1 fruit fly cellular context compared by ENCODE assay signal in genomic region chr3L:21509488-21510122, dm6.
A peak's percentile ranks its signal among the peaks of the same experiment; 100 is the strongest.
TF ChIP-seq lines count a peak whose summit lies in the region.

No protein-coding gene starts in this region.

TF ChIP-seq in whole organism, embryonic, 481 proteins besides CTCF, POLR2A, EP300 and RAD21 (continued from another document and continues in another):
- TF ChIP-seq Spps (tag; optimal IDR thresholded peaks at IDR 0.05; lab: Kevin White, UChicago) (no peak), CG6791 (GFP tag; IDR thresholded peaks at IDR 0.05; lab: Robert Waterston, UW; ENCODE audit: partially characterized antibody) (0 out of 3 replicates have a peak, but pooled peaks have one; percentile 26), vnd (GFP tag; IDR thresholded peaks at IDR 0.05; lab: Robert Waterston, UW; ENCODE audit: partially characterized antibody) (no peak), Fer1 (GFP tag; optimal IDR thresholded peaks at IDR 0.05; lab: Kevin White, UChicago) (peak; percentile 39), Taf1 (GFP tag; IDR thresholded peaks at IDR 0.05; lab: Robert Waterston, UW) (no peak), dm (GFP tag; optimal IDR thresholded peaks at IDR 0.05; lab: Kevin White, UChicago) (no peak), Bteb2 (GFP tag; optimal IDR thresholded peaks at IDR 0.05; lab: Kevin White, UChicago) (no peak), Scr (GFP tag; IDR thresholded peaks at IDR 0.05; lab: Robert Waterston, UW; ENCODE audit: partially characterized antibody) (no peak), Sry-β (GFP tag; optimal IDR thresholded peaks at IDR 0.05; lab: Kevin White, UChicago) (no peak), psq (GFP tag; optimal IDR thresholded peaks at IDR 0.05; lab: Kevin White, UChicago) (no peak), CG8478 (optimal IDR thresholded peaks at IDR 0.05; lab: Kevin White, UChicago) (no peak), ssp (GFP tag; IDR thresholded peaks at IDR 0.05; lab: Robert Waterston, UW) (no peak), CG9215 (GFP tag; IDR thresholded peaks at IDR 0.05; lab: Robert Waterston, UW) (no peak), ci (GFP tag; IDR thresholded peaks at IDR 0.05; lab: Robert Waterston, UW) (peak; percentile 71; the same call in 2 of the 3 replicates), nom (GFP tag; optimal IDR thresholded peaks at IDR 0.05; lab: Kevin White, UChicago) (peak; percentile 23), Gug (GFP tag; IDR thresholded peaks at IDR 0.05; lab: Robert Waterston, UW) (peak; percentile 41; the same call in 1 of the 4 replicates), pum (GFP tag; optimal IDR thresholded peaks at IDR 0.05; lab: Kevin White, UChicago) (peak; percentile 8), CG14441 (GFP tag; IDR thresholded peaks at IDR 0.05; lab: Robert Waterston, UW) (no peak), CG11560 (tag; IDR thresholded peaks at IDR 0.05; lab: Robert Waterston, UW) (no peak), pan (optimal IDR thresholded peaks at IDR 0.05; lab: Kevin White, UChicago) (no peak), pan (GFP tag; optimal IDR thresholded peaks at IDR 0.05 in 1 of 2, IDR thresholded peaks at IDR 0.05 in 1 of 2) (no peak), CG15479 (GFP tag; optimal IDR thresholded peaks at IDR 0.05; lab: Kevin White, UChicago) (no peak), al (GFP tag; IDR thresholded peaks at IDR 0.05; lab: Robert Waterston, UW) (no peak), Ada2b (GFP tag; IDR thresholded peaks at IDR 0.05; lab: Robert Waterston, UW) (peak; percentile 24; the same call in 1 of the 2 replicates), CG7745 (tag; optimal IDR thresholded peaks at IDR 0.05; lab: Kevin White, UChicago) (peak; percentile 37), fu2 (GFP tag; optimal IDR thresholded peaks at IDR 0.05; lab: Kevin White, UChicago) (peak; percentile 19), CHES-1-like (GFP tag; optimal IDR thresholded peaks at IDR 0.05; lab: Kevin White, UChicago) (no peak), CG32532 (GFP tag; IDR thresholded peaks at IDR 0.05; lab: Robert Waterston, UW) (0 out of 2 replicates have a peak, but pooled peaks have one; percentile 23), CG10543 (GFP tag; optimal IDR thresholded peaks at IDR 0.05; lab: Kevin White, UChicago) (no peak), PHDP (tag; optimal IDR thresholded peaks at IDR 0.05; lab: Kevin White, UChicago) (peak; percentile 67), CG11456 (GFP tag; IDR thresholded peaks at IDR 0.05; lab: Robert Waterston, UW) (0 out of 3 replicates have a peak, but pooled peaks have one; percentile 7), CG8089 (GFP tag; optimal IDR thresholded peaks at IDR 0.05; lab: Kevin White, UChicago) (no peak), Opbp (GFP tag; IDR thresholded peaks at IDR 0.05; lab: Robert Waterston, UW; ENCODE audit: partially characterized antibody) (no peak), CG6272 (GFP tag; IDR thresholded peaks at IDR 0.05; lab: Robert Waterston, UW) (no peak), CG2120 (GFP tag; optimal IDR thresholded peaks at IDR 0.05; lab: Kevin White, UChicago) (peak; percentile 73), Bgb (GFP tag; IDR thresholded peaks at IDR 0.05; lab: Robert Waterston, UW; ENCODE audit: partially characterized antibody) (no peak), CG31441 (GFP tag; IDR thresholded peaks at IDR 0.05; lab: Robert Waterston, UW) (no peak; the same call in 1 of the 2 replicates), CG4404 (GFP tag; IDR thresholded peaks at IDR 0.05; lab: Robert Waterston, UW) (no peak), gcm (GFP tag; optimal IDR thresholded peaks at IDR 0.05; lab: Kevin White, UChicago) (no peak), CG7987 (GFP tag; optimal IDR thresholded peaks at IDR 0.05; lab: Kevin White, UChicago) (no peak), CG10654 (GFP tag; optimal IDR thresholded peaks at IDR 0.05; lab: Kevin White, UChicago) (no peak), CG3838 (GFP tag; optimal IDR thresholded peaks at IDR 0.05; lab: Kevin White, UChicago) (no peak), lov (optimal IDR thresholded peaks at IDR 0.05; lab: Kevin White, UChicago) (no peak), lov (GFP tag; IDR thresholded peaks at IDR 0.05; lab: Robert Waterston, UW) (no peak), Dref (GFP tag; IDR thresholded peaks at IDR 0.05; lab: Robert Waterston, UW) (no peak), CG6854 (GFP tag; optimal IDR thresholded peaks at IDR 0.05; lab: Kevin White, UChicago) (no peak), CG10959 (GFP tag; IDR thresholded peaks at IDR 0.05; lab: Robert Waterston, UW) (no peak), CG14860 (GFP tag; IDR thresholded peaks at IDR 0.05; lab: Robert Waterston, UW; ENCODE audit: partially characterized antibody) (no peak), MBD-R2 (GFP tag; IDR thresholded peaks at IDR 0.05; lab: Robert Waterston, UW) (no peak), jing (GFP tag; optimal IDR thresholded peaks at IDR 0.05; lab: Kevin White, UChicago) (no peak), Drgx (GFP tag; IDR thresholded peaks at IDR 0.05; lab: Robert Waterston, UW) (peak; percentile 36; the same call in 1 of the 2 replicates), CG10366 (GFP tag; IDR thresholded peaks at IDR 0.05; lab: Robert Waterston, UW) (0 out of 2 replicates have a peak, but pooled peaks have one; percentile 12), CG5180 (GFP tag; optimal IDR thresholded peaks at IDR 0.05; lab: Kevin White, UChicago) (no peak), ken (GFP tag; IDR thresholded peaks at IDR 0.05; lab: Robert Waterston, UW) (no peak), CG9817 (tag; optimal IDR thresholded peaks at IDR 0.05; lab: Kevin White, UChicago) (no peak), salm (tag; optimal IDR thresholded peaks at IDR 0.05; lab: Kevin White, UChicago) (no peak), CG10979 (tag; optimal IDR thresholded peaks at IDR 0.05; lab: Kevin White, UChicago) (peak; percentile 41), BEAF-32 (GFP tag; optimal IDR thresholded peaks at IDR 0.05; lab: Kevin White, UChicago) (no peak), CG2678 (tag; optimal IDR thresholded peaks at IDR 0.05; lab: Kevin White, UChicago) (peak; percentile 50), eyg (GFP tag; optimal IDR thresholded peaks at IDR 0.05; lab: Kevin White, UChicago) (no peak), CG18262 (tag; optimal IDR thresholded peaks at IDR 0.05; lab: Kevin White, UChicago) (peak; percentile 52), CG8944 (GFP tag; optimal IDR thresholded peaks at IDR 0.05; lab: Kevin White, UChicago) (no peak), CG31388 (GFP tag; optimal IDR thresholded peaks at IDR 0.05; lab: Kevin White, UChicago) (no peak), Dp (GFP tag; optimal IDR thresholded peaks at IDR 0.05; lab: Kevin White, UChicago) (no peak), Ptx1 (GFP tag; IDR thresholded peaks at IDR 0.05; lab: Robert Waterston, UW) (peak; percentile 28; the same call in 1 of the 2 replicates), CG33213 (GFP tag; optimal IDR thresholded peaks at IDR 0.05; lab: Kevin White, UChicago) (no peak), gfzf (GFP tag; optimal IDR thresholded peaks at IDR 0.05; lab: Kevin White, UChicago) (no peak), Hsf (GFP tag; optimal IDR thresholded peaks at IDR 0.05; lab: Kevin White, UChicago) (peak; percentile 50), CG13894 (tag; optimal IDR thresholded peaks at IDR 0.05; lab: Kevin White, UChicago) (no peak), odd (GFP tag; optimal IDR thresholded peaks at IDR 0.05; lab: Kevin White, UChicago) (no peak), knrl (GFP tag; IDR thresholded peaks at IDR 0.05; lab: Robert Waterston, UW; ENCODE audit: partially characterized antibody) (no peak), trem (tag; optimal IDR thresholded peaks at IDR 0.05; lab: Kevin White, UChicago) (no peak), pros (GFP tag; optimal IDR thresholded peaks at IDR 0.05; lab: Kevin White, UChicago) (no peak), CG14667 (GFP tag; IDR thresholded peaks at IDR 0.05; lab: Robert Waterston, UW) (no peak), CG6813 (GFP tag; optimal IDR thresholded peaks at IDR 0.05; lab: Kevin White, UChicago) (no peak), oc (tag; optimal IDR thresholded peaks at IDR 0.05; lab: Kevin White, UChicago) (no peak), CG32767 (GFP tag; IDR thresholded peaks at IDR 0.05; lab: Robert Waterston, UW) (no peak), CG14965 (GFP tag; optimal IDR thresholded peaks at IDR 0.05; lab: Kevin White, UChicago; ENCODE audit: borderline replicate concordance) (no peak), Dip2 (GFP tag; IDR thresholded peaks at IDR 0.05; lab: Robert Waterston, UW) (no peak), CG9932 (GFP tag; IDR thresholded peaks at IDR 0.05; lab: Robert Waterston, UW) (no peak), yki (optimal IDR thresholded peaks at IDR 0.05; lab: Kevin White, UChicago) (no peak), abd-A (tag; optimal IDR thresholded peaks at IDR 0.05; lab: Kevin White, UChicago) (no peak), Adf1 (GFP tag; IDR thresholded peaks at IDR 0.05; lab: Robert Waterston, UW) (no peak), gt (GFP tag; IDR thresholded peaks at IDR 0.05; lab: Robert Waterston, UW) (no peak), Jarid2 (GFP tag; optimal IDR thresholded peaks at IDR 0.05; lab: Kevin White, UChicago) (peak; percentile 36), D19B (GFP tag; optimal IDR thresholded peaks at IDR 0.05; lab: Kevin White, UChicago) (no peak), HmgZ (tag; optimal IDR thresholded peaks at IDR 0.05; lab: Kevin White, UChicago) (no peak), CG10147 (GFP tag; optimal IDR thresholded peaks at IDR 0.05; lab: Kevin White, UChicago) (no peak), Side (GFP tag; optimal IDR thresholded peaks at IDR 0.05; lab: Kevin White, UChicago) (no peak), kay (GFP tag; optimal IDR thresholded peaks at IDR 0.05; lab: Kevin White, UChicago) (no peak), slp2 (GFP tag; optimal IDR thresholded peaks at IDR 0.05; lab: Kevin White, UChicago) (peak; percentile 23), CG34422 (GFP tag; IDR thresholded peaks at IDR 0.05; lab: Robert Waterston, UW) (no peak), gcm2 (GFP tag; optimal IDR thresholded peaks at IDR 0.05; lab: Kevin White, UChicago) (no peak), sqz (GFP tag; optimal IDR thresholded peaks at IDR 0.05; lab: Kevin White, UChicago) (no peak), CG9727 (GFP tag; optimal IDR thresholded peaks at IDR 0.05; lab: Kevin White, UChicago) (peak; percentile 15), sisA (GFP tag; IDR thresholded peaks at IDR 0.05; lab: Robert Waterston, UW) (no peak), HmgD (GFP tag; optimal IDR thresholded peaks at IDR 0.05; lab: Kevin White, UChicago) (no peak), Gsc (GFP tag; IDR thresholded peaks at IDR 0.05; lab: Robert Waterston, UW) (no peak), ac (GFP tag; optimal IDR thresholded peaks at IDR 0.05; lab: Kevin White, UChicago) (no peak), tna (GFP tag; IDR thresholded peaks at IDR 0.05; lab: Robert Waterston, UW; ENCODE audit: partially characterized antibody) (no peak), Atf6 (GFP tag; IDR thresholded peaks at IDR 0.05; lab: Robert Waterston, UW) (0 out of 2 replicates have a peak, but pooled peaks have one; percentile 18), Asciz (GFP tag; optimal IDR thresholded peaks at IDR 0.05; lab: Kevin White, UChicago) (peak; percentile 19), corto (GFP tag; optimal IDR thresholded peaks at IDR 0.05; lab: Kevin White, UChicago) (no peak), slbo (GFP tag; IDR thresholded peaks at IDR 0.05; lab: Robert Waterston, UW) (peak; percentile 57), CG30431 (GFP tag; optimal IDR thresholded peaks at IDR 0.05; lab: Kevin White, UChicago) (no peak), CG8359 (GFP tag; optimal IDR thresholded peaks at IDR 0.05; lab: Kevin White, UChicago; ENCODE audit: borderline replicate concordance) (peak; percentile 3), CG10209 (GFP tag; optimal IDR thresholded peaks at IDR 0.05; lab: Kevin White, UChicago) (peak; percentile 57), klu (GFP tag; IDR thresholded peaks at IDR 0.05; lab: Robert Waterston, UW) (no peak), unc-4 (GFP tag; IDR thresholded peaks at IDR 0.05; lab: Robert Waterston, UW; ENCODE audit: partially characterized antibody) (no peak), schlank (tag; optimal IDR thresholded peaks at IDR 0.05; lab: Kevin White, UChicago) (no peak), so (GFP tag; IDR thresholded peaks at IDR 0.05; lab: Robert Waterston, UW) (peak; percentile 39; the same call in 1 of the 3 replicates), phol (tag; optimal IDR thresholded peaks at IDR 0.05; lab: Kevin White, UChicago) (peak; percentile 39), CG16863 (GFP tag; optimal IDR thresholded peaks at IDR 0.05; lab: Kevin White, UChicago) (no peak), CG8765 (GFP tag; IDR thresholded peaks at IDR 0.05; lab: Robert Waterston, UW) (no peak), zfh2 (GFP tag; optimal IDR thresholded peaks at IDR 0.05; lab: Kevin White, UChicago) (peak; percentile 36), CG7271 (tag; optimal IDR thresholded peaks at IDR 0.05; lab: Kevin White, UChicago) (no peak), Pdp1 (GFP tag; optimal IDR thresholded peaks at IDR 0.05; lab: Kevin White, UChicago) (peak; percentile 10 to 36), pfk (GFP tag; optimal IDR thresholded peaks at IDR 0.05; lab: Kevin White, UChicago) (no peak), chif (GFP tag; optimal IDR thresholded peaks at IDR 0.05; lab: Kevin White, UChicago) (peak; percentile 16 to 41), dimm (GFP tag; IDR thresholded peaks at IDR 0.05; lab: Robert Waterston, UW) (no peak), shn (GFP tag; optimal IDR thresholded peaks at IDR 0.05; lab: Kevin White, UChicago) (peak; percentile 40), CG4730 (GFP tag; IDR thresholded peaks at IDR 0.05; lab: Robert Waterston, UW) (no peak), ato (GFP tag; IDR thresholded peaks at IDR 0.05; lab: Robert Waterston, UW; ENCODE audit: partially characterized antibody) (no peak), CG17328 (GFP tag; IDR thresholded peaks at IDR 0.05; lab: Robert Waterston, UW) (peak; percentile 51), croc (GFP tag; conservative IDR thresholded peaks at IDR 0.05; lab: Robert Waterston, UW) (no peak), CG3995 (GFP tag; optimal IDR thresholded peaks at IDR 0.05; lab: Kevin White, UChicago) (no peak), CG16779 (GFP tag; IDR thresholded peaks at IDR 0.05; lab: Robert Waterston, UW) (no peak), nau (GFP tag; optimal IDR thresholded peaks at IDR 0.05; lab: Kevin White, UChicago) (no peak), CG12659 (GFP tag; optimal IDR thresholded peaks at IDR 0.05; lab: Kevin White, UChicago) (peak; percentile 31), Hr3 (GFP tag; optimal IDR thresholded peaks at IDR 0.05; lab: Kevin White, UChicago) (peak; percentile 38), HHEX (GFP tag; optimal IDR thresholded peaks at IDR 0.05; lab: Kevin White, UChicago) (no peak), twi (tag; optimal IDR thresholded peaks at IDR 0.05; lab: Kevin White, UChicago) (no peak), chinmo (GFP tag; IDR thresholded peaks at IDR 0.05; lab: Robert Waterston, UW; ENCODE audit: partially characterized antibody) (no peak), CG7372 (GFP tag; IDR thresholded peaks at IDR 0.05; lab: Robert Waterston, UW) (no peak), CG4854 (GFP tag; optimal IDR thresholded peaks at IDR 0.05; lab: Kevin White, UChicago) (peak; percentile 5)
